Fruit fly (Drosophila melanogaster): ENCODE measurements around the gene CG7702.

DNA sequence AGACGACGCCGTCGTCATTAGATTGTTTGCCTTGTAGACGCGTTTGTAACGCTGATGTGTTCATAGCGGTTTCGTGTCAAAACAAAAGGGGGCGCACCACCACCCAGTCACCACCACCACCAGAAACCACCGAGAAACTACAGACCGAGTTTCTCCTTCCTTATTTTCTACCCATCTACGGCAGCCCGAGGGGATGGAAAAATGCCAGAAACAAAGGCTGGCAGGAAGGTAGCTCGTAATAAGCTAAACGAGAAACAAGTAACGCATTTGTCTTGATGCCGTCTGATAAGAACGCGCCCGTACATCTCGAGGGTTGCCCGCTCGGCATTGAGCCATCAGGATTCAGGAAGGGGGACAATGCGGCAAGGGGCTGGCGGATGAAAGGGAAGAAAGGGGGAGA is 38.3 kb downstream of the CG7702 start:
- no peak for TF ChIP-seq CG8478 (optimal IDR thresholded peaks at IDR 0.05)
- no peak for TF ChIP-seq pan (optimal IDR thresholded peaks at IDR 0.05)
- no peak for TF ChIP-seq usp (GFP tag; optimal IDR thresholded peaks at IDR 0.05)
- no peak for TF ChIP-seq EcR (GFP tag; optimal IDR thresholded peaks at IDR 0.05)

All from whole organism.